Worm (Caenorhabditis elegans): Measurements from ENCODE around the gene R03H10.5.

R03H10.5 gene

ce11 chrII:4203729-4204184, 33.3 kb upstream of the R03H10.5 start, which contains the start of gene mth-1:
TSS of gene mth-1 (minus strand) at chrII:4203779.
- no peak for TF ChIP-seq eyg-1 (tag; optimal IDR thresholded peaks at IDR 0.05)

- no peak for TF ChIP-seq lin-11 (tag; optimal IDR thresholded peaks at IDR 0.05)
- TF ChIP-seq ceh-30 (tag; optimal IDR thresholded peaks at IDR 0.05): no peak
- no peak for TF ChIP-seq mec-3 (tag; optimal IDR thresholded peaks at IDR 0.05; ENCODE audit: borderline replicate concordance)
Measured at ce11 chrII:4194127-4194526, 23.7 kb upstream of the R03H10.5 start, which contains the start of gene mth-2. TSS of gene mth-2 (minus strand) at chrII:4194314.

- TF ChIP-seq elt-4 (tag; optimal IDR thresholded peaks at IDR 0.05): no peak
- TF ChIP-seq pat-9 (tag; optimal IDR thresholded peaks at IDR 0.05): no peak
- TF ChIP-seq hlh-15 (tag; optimal IDR thresholded peaks at IDR 0.05): no peak
- no peak for TF ChIP-seq ceh-24 (tag; optimal IDR thresholded peaks at IDR 0.05)
- TF ChIP-seq odd-2 (tag; optimal IDR thresholded peaks at IDR 0.05): no peak
- TF ChIP-seq hlh-8 (tag; optimal IDR thresholded peaks at IDR 0.05): no peak
- no peak for TF ChIP-seq nhr-11 (tag; optimal IDR thresholded peaks at IDR 0.05)
- TF ChIP-seq syd-9 (tag; optimal IDR thresholded peaks at IDR 0.05): no peak
- no peak for TF ChIP-seq madf-2 (tag; optimal IDR thresholded peaks at IDR 0.05)
- no peak for TF ChIP-seq unc-3 (GFP tag; conservative IDR thresholded peaks at IDR 0.05)
- no peak for TF ChIP-seq unc-3 (tag; optimal IDR thresholded peaks at IDR 0.05)
- no peak for TF ChIP-seq ceh-6 (GFP tag; optimal IDR thresholded peaks at IDR 0.05)
- no peak for TF ChIP-seq K09A11.1 (tag; optimal IDR thresholded peaks at IDR 0.05; ENCODE audit: insufficient read depth)
- TF ChIP-seq pha-4 (tag; optimal IDR thresholded peaks at IDR 0.05): no peak
- no peak for TF ChIP-seq T23F11.4 (GFP tag; optimal IDR thresholded peaks at IDR 0.05)
- no peak for TF ChIP-seq ceh-2 (tag; optimal IDR thresholded peaks at IDR 0.05)
- no peak for TF ChIP-seq elt-2 (tag; optimal IDR thresholded peaks at IDR 0.05)
- no peak for TF ChIP-seq fax-1 (tag; optimal IDR thresholded peaks at IDR 0.05)
- no peak for TF ChIP-seq pqm-1 (tag; optimal IDR thresholded peaks at IDR 0.05)
- no peak for TF ChIP-seq eyg-1 (tag; optimal IDR thresholded peaks at IDR 0.05)
Measured at ce11 chrII:4186364-4186763, 16.0 kb upstream of the R03H10.5 start, which contains the start of gene cpna-1. TSS of gene cpna-1 (plus strand) at chrII:4186664.

- TF ChIP-seq unc-55 (GFP tag; optimal IDR thresholded peaks at IDR 0.05): peak; percentile 55
- TF ChIP-seq ceh-18 (tag; optimal IDR thresholded peaks at IDR 0.05): peak; percentile 81
- peak; percentile 1 for TF ChIP-seq nfya-1 (tag; optimal IDR thresholded peaks at IDR 0.05)
- peak; percentile 33 for TF ChIP-seq ceh-34 (tag; optimal IDR thresholded peaks at IDR 0.05)
- TF ChIP-seq tbx-2 (tag; optimal IDR thresholded peaks at IDR 0.05): peak; percentile 26
- no peak for TF ChIP-seq ahr-1 (tag; optimal IDR thresholded peaks at IDR 0.05)
- no peak for TF ChIP-seq sdc-2 (tag; optimal IDR thresholded peaks at IDR 0.05)
- TF ChIP-seq rnt-1 (tag; optimal IDR thresholded peaks at IDR 0.05): peak; percentile 78
- TF ChIP-seq nhr-11 (tag; optimal IDR thresholded peaks at IDR 0.05): no peak
- TF ChIP-seq fkh-6 (tag; optimal IDR thresholded peaks at IDR 0.05): no peak
Measured at ce11 chrII:4183979-4184378, 13.6 kb upstream of the R03H10.5 start.

ce11 chrII:4182364-4182763, 12.0 kb upstream of the R03H10.5 start, which contains the start of gene R03H10.11:
TSS of gene R03H10.11 (plus strand) at chrII:4182664.
- TF ChIP-seq elt-2 (tag; optimal IDR thresholded peaks at IDR 0.05): no peak

ce11 chrII:4179897-4180296, 9.5 kb upstream of the R03H10.5 start, which contains the start of gene R03H10.1:
TSS of gene R03H10.1 (plus strand) at chrII:4180248.
- TF ChIP-seq ztf-16 (tag; optimal IDR thresholded peaks at IDR 0.05) (no peak), ceh-6 (GFP tag; optimal IDR thresholded peaks at IDR 0.05) (no peak), nfya-1 (tag; optimal IDR thresholded peaks at IDR 0.05) (no peak), hlh-15 (tag; optimal IDR thresholded peaks at IDR 0.05) (no peak), fkh-6 (tag; optimal IDR thresholded peaks at IDR 0.05) (no peak), unc-55 (GFP tag; optimal IDR thresholded peaks at IDR 0.05) (no peak), rnt-1 (tag; optimal IDR thresholded peaks at IDR 0.05) (no peak), lin-11 (tag; optimal IDR thresholded peaks at IDR 0.05) (no peak), pha-4 (tag; optimal IDR thresholded peaks at IDR 0.05) (no peak)

Data from whole organism, late embryonic.